Worm (Caenorhabditis elegans) whole organism, L4 larva: ENCODE measurements around the gene C44H9.7.
A peak's percentile ranks its signal among the peaks of the same experiment; 100 is the strongest.

Source experiments
- D1046.2 ChIP-seq: fragments of 200-800 bp; sonication (Bioruptor generic); IDR thresholded peaks from 2 replicates; pipeline ENCODE4 v1.3.6; 2022; ENCODE audit warnings: missing genetic modification characterization, missing compliant biosample characterization
- T26A8.4 ChIP-seq: fragments of 200-800 bp; sonication (Bioruptor generic); IDR thresholded peaks from 2 replicates; pipeline ENCODE4 v1.3.6; 2022; ENCODE audit warnings: missing genetic modification characterization, missing compliant biosample characterization
- Y75B8A.6 ChIP-seq: fragments of 200-800 bp; sonication (Bioruptor generic); IDR thresholded peaks from 2 replicates; pipeline ENCODE4 v1.3.6; 2022; ENCODE audit warnings: missing genetic modification reagents, missing genetic modification characterization, missing compliant biosample characterization
- aha-1 ChIP-seq: fragments of 150-350 bp; peaks from one replicate; lab custom pipeline; 2014; ENCODE audit warnings: missing biosample characterization, missing genetic modification characterization
- aly-2 ChIP-seq: sonication (generic microtip); optimal IDR thresholded peaks from 2 replicates; lab custom pipeline; 2018; ENCODE audit warnings: missing biosample characterization, missing genetic modification characterization
- ama-1 ChIP-seq: fragments of 150-350 bp; optimal IDR thresholded peaks from 2 replicates; lab custom pipeline; 2014; ENCODE audit warnings: inconsistent platforms, mixed read lengths
- arid-1 ChIP-seq: fragments of 200-800 bp; sonication (Bioruptor generic); conservative IDR thresholded peaks from 2 replicates; pipeline ENCODE4 v1.3.6; 2022; ENCODE audit warnings: missing genetic modification reagents, missing genetic modification characterization, missing compliant biosample characterization
- attf-4 ChIP-seq: sonication (generic microtip); optimal IDR thresholded peaks from 3 replicates; lab custom pipeline; 2017; ENCODE audit warnings: missing biosample characterization, missing genetic modification characterization
- ceh-28 ChIP-seq: fragments of 150-350 bp; optimal IDR thresholded peaks from 2 replicates; lab custom pipeline; 2014; ENCODE audit warnings: missing biosample characterization, missing genetic modification reagents, missing genetic modification characterization
- ceh-32 ChIP-seq: sonication (generic microtip); optimal IDR thresholded peaks from 2 replicates; lab custom pipeline; 2016; ENCODE audit warnings: mild to moderate bottlenecking, missing genetic modification characterization, missing compliant biosample characterization; ENCODE audit not compliant: poor library complexity
- ctbp-1 ChIP-seq: fragments of 200-800 bp; sonication (Bioruptor generic); IDR thresholded peaks from 2 replicates; pipeline ENCODE4 v1.3.6; 2022; ENCODE audit warnings: missing genetic modification reagents, missing genetic modification characterization, missing compliant biosample characterization
- daf-12 ChIP-seq: fragments of 150-350 bp; optimal IDR thresholded peaks from 2 replicates; lab custom pipeline; 2014; ENCODE audit warnings: missing biosample characterization, missing genetic modification reagents, missing genetic modification characterization
- dmd-8 ChIP-seq: fragments of 200-800 bp; sonication (Bioruptor generic); IDR thresholded peaks from 2 replicates; pipeline ENCODE4 v1.3.6; 2022; ENCODE audit warnings: missing genetic modification characterization, missing compliant biosample characterization
- dve-1 ChIP-seq: sonication (generic microtip); optimal IDR thresholded peaks from 2 replicates; lab custom pipeline; 2017; ENCODE audit warnings: antibody characterized with exemption, mild to moderate bottlenecking, missing genetic modification characterization, missing compliant biosample characterization; ENCODE audit not compliant: insufficient read depth
- fos-1 ChIP-seq: fragments of 150-350 bp; optimal IDR thresholded peaks from 2 replicates; lab custom pipeline; 2014; ENCODE audit warnings: missing biosample characterization, missing genetic modification characterization
- gei-8 ChIP-seq: fragments of 200-800 bp; sonication (Bioruptor generic); optimal IDR thresholded peaks from 2 replicates; lab custom pipeline; 2018; ENCODE audit warnings: mild to moderate bottlenecking, missing genetic modification characterization, missing compliant biosample characterization
- hlh-11 ChIP-seq: fragments of 200-800 bp; sonication (Bioruptor generic); optimal IDR thresholded peaks from 2 replicates; lab custom pipeline; 2018; ENCODE audit warnings: mild to moderate bottlenecking, missing genetic modification characterization, missing compliant biosample characterization
- hmg-1.1 ChIP-seq: fragments of 200-800 bp; sonication (Bioruptor generic); IDR thresholded peaks from 2 replicates; pipeline ENCODE4 v1.3.6; 2022; ENCODE audit warnings: missing genetic modification reagents, missing genetic modification characterization, missing compliant biosample characterization
- lim-7 ChIP-seq: fragments of 200-800 bp; sonication (Bioruptor generic); IDR thresholded peaks from 2 replicates; pipeline ENCODE4 v1.3.6; 2022; ENCODE audit warnings: missing genetic modification characterization, missing compliant biosample characterization
- lin-1 ChIP-seq: fragments of 200-800 bp; sonication (Bioruptor generic); IDR thresholded peaks from 2 replicates; pipeline ENCODE4 v1.3.6; 2022; ENCODE audit warnings: missing genetic modification reagents, missing genetic modification characterization, missing compliant biosample characterization
- lin-13 ChIP-seq: fragments of 150-350 bp; optimal IDR thresholded peaks from 2 replicates; lab custom pipeline; 2014; ENCODE audit warnings: missing biosample characterization, missing genetic modification reagents, missing genetic modification characterization
- lin-29 ChIP-seq: fragments of 200-800 bp; sonication (Bioruptor generic); IDR thresholded peaks from 2 replicates; pipeline ENCODE4 v1.3.6; 2022; ENCODE audit warnings: missing genetic modification reagents, missing genetic modification characterization, missing compliant biosample characterization
- lsy-2 ChIP-seq, 2 experiments: fragments of 150-350 bp in 1 of 2; sonication (generic microtip) in 1 of 2; optimal IDR thresholded peaks; 2 replicates each; lab custom pipeline; 2014 to 2017; ENCODE audit warnings: missing biosample characterization in 2 of 2, missing genetic modification characterization in 2 of 2
- madf-5 ChIP-seq, 2 experiments: fragments of 200-800 bp; sonication (Bioruptor generic); IDR thresholded peaks; 2 replicates each; pipeline ENCODE4 v1.3.6; 2022; ENCODE audit warnings: missing compliant biosample characterization in 2 of 2, missing genetic modification characterization in 2 of 2
- mdl-1 ChIP-seq, 2 experiments: fragments of 150-350 bp in 1 of 2; sonication (generic microtip) in 1 of 2; optimal IDR thresholded peaks; 2 replicates each; lab custom pipeline; 2014 to 2017; ENCODE audit warnings: missing biosample characterization in 2 of 2, missing genetic modification characterization in 2 of 2
- mes-2 ChIP-seq: sonication (generic microtip); optimal IDR thresholded peaks from 2 replicates; lab custom pipeline; 2016; ENCODE audit warnings: missing genotype, mild to moderate bottlenecking, missing genetic modification characterization, missing compliant biosample characterization; ENCODE audit not compliant: poor library complexity, severe bottlenecking
- mxl-2 ChIP-seq: fragments of 200-800 bp; sonication (Bioruptor generic); conservative IDR thresholded peaks from 2 replicates; pipeline ENCODE4 v1.3.6; 2022; ENCODE audit warnings: missing genetic modification reagents, missing genetic modification characterization, missing compliant biosample characterization
- mxl-3 ChIP-seq: fragments of 200-800 bp; sonication (Bioruptor generic); optimal IDR thresholded peaks from 2 replicates; lab custom pipeline; 2018; ENCODE audit warnings: mild to moderate bottlenecking, missing genetic modification characterization, missing compliant biosample characterization
- nhr-10 ChIP-seq: fragments of 150-350 bp; optimal IDR thresholded peaks from 2 replicates; lab custom pipeline; 2014; ENCODE audit warnings: missing biosample characterization, missing genetic modification characterization
- nhr-41 ChIP-seq: fragments of 200-800 bp; sonication (Bioruptor generic); IDR thresholded peaks from 2 replicates; pipeline ENCODE4 v1.3.6; 2022; ENCODE audit warnings: missing genetic modification reagents, missing genetic modification characterization, missing compliant biosample characterization
- nhr-48 ChIP-seq: sonication (generic microtip); optimal IDR thresholded peaks from 2 replicates; lab custom pipeline; 2016; ENCODE audit warnings: mild to moderate bottlenecking, missing genetic modification characterization, missing compliant biosample characterization
- nhr-6 ChIP-seq: fragments of 150-350 bp; optimal IDR thresholded peaks from 2 replicates; lab custom pipeline; 2014; ENCODE audit warnings: missing biosample characterization, missing genetic modification characterization
- pha-4 ChIP-seq, 2 experiments: fragments of 150-350 bp in 1 of 2; fragments of 200-800 bp in 1 of 2; sonication (Bioruptor generic) in 1 of 2; IDR thresholded peaks in 1 of 2; optimal IDR thresholded peaks in 1 of 2; 2 replicates each; pipeline versions ENCODE4 v1.3.6 to Lab custom; 2014 to 2022; ENCODE audit warnings: missing genetic modification characterization in 2 of 2, missing genetic modification reagents in 2 of 2, missing biosample characterization in 1 of 2, missing compliant biosample characterization in 1 of 2
- saeg-2 ChIP-seq: fragments of 200-800 bp; sonication (Bioruptor generic); IDR thresholded peaks from 2 replicates; pipeline ENCODE4 v1.3.6; 2022; ENCODE audit warnings: missing genetic modification reagents, missing genetic modification characterization, missing compliant biosample characterization
- sdz-12 ChIP-seq: fragments of 200-800 bp; sonication (Bioruptor generic); optimal IDR thresholded peaks from 2 replicates; lab custom pipeline; 2018; ENCODE audit warnings: mild to moderate bottlenecking, missing genetic modification characterization, missing compliant biosample characterization
- spr-1 ChIP-seq: sonication (generic microtip); optimal IDR thresholded peaks from 2 replicates; lab custom pipeline; 2016; ENCODE audit warnings: mild to moderate bottlenecking, missing genetic modification characterization, missing compliant biosample characterization
- tag-97 ChIP-seq: fragments of 200-800 bp; sonication (Bioruptor generic); IDR thresholded peaks from 2 replicates; pipeline ENCODE4 v1.3.6; 2022; ENCODE audit warnings: missing genetic modification characterization, missing compliant biosample characterization
- unc-62 ChIP-seq, 3 experiments: fragments of 150-350 bp in 1 of 3; sonication (generic microtip); optimal IDR thresholded peaks in 2 of 3; peaks in 1 of 3; 1 replicate in 1 of 3; 2 replicates in 2 of 3; lab custom pipeline; 2014 to 2017; ENCODE audit warnings: missing biosample characterization in 3 of 3, missing genetic modification characterization in 3 of 3, missing genetic modification reagents in 3 of 3, missing genotype in 1 of 3
- zfp-3 ChIP-seq: fragments of 200-800 bp; sonication (Bioruptor generic); conservative IDR thresholded peaks from 2 replicates; pipeline ENCODE4 v1.3.6; 2022; ENCODE audit warnings: missing genetic modification reagents, missing genetic modification characterization, missing compliant biosample characterization

Gene C44H9.7

ce11 chrV:12811810-12812209 lies 42.9 kb downstream of the C44H9.7 start:
- peak; percentile 40 for TF ChIP-seq T26A8.4 (GFP tag; lab: Robert Waterston, UW)
- no peak for TF ChIP-seq unc-62 (GFP tag; optimal IDR thresholded peaks at IDR 0.05 in 1 of 2; lab: Kevin White, UChicago)
- TF ChIP-seq unc-62 (tag; optimal IDR thresholded peaks at IDR 0.05; lab: Kevin White, UChicago), result no peak
- TF ChIP-seq zfp-3 (GFP tag; lab: Robert Waterston, UW), result peak; percentile 6; the same call in 1 of the 2 replicates
- peak; percentile 13 for TF ChIP-seq ama-1 (lab: Kevin White, UChicago)
- 0 out of 2 replicates have a peak, but pooled peaks have one; percentile 15 for TF ChIP-seq hmg-1.1 (GFP tag; lab: Robert Waterston, UW)
- no peak for TF ChIP-seq mdl-1 (tag; optimal IDR thresholded peaks at IDR 0.05; lab: Kevin White, UChicago)
- TF ChIP-seq lsy-2 (tag; optimal IDR thresholded peaks at IDR 0.05; lab: Kevin White, UChicago), result no peak

ce11 chrV:12811126-12811525 lies 43.5 kb downstream of the C44H9.7 start, which contains the start of gene ZC443.2:
Gene ZC443.2, minus strand, starts transcription at chrV:12811192.
- TF ChIP-seq nhr-41 (GFP tag; lab: Robert Waterston, UW) (no peak), unc-62 (GFP tag; optimal IDR thresholded peaks at IDR 0.05 in 1 of 2; lab: Kevin White, UChicago) (peak in 1 of 2 experiments; percentile 1), unc-62 (tag; optimal IDR thresholded peaks at IDR 0.05; lab: Kevin White, UChicago) (no peak)

- no peak for TF ChIP-seq daf-12 (tag; lab: Kevin White, UChicago)
- no peak for TF ChIP-seq tag-97 (GFP tag; lab: Robert Waterston, UW)
- TF ChIP-seq ceh-32 (tag; lab: Kevin White, UChicago), result no peak
- no peak for TF ChIP-seq spr-1 (tag; lab: Kevin White, UChicago)
- TF ChIP-seq sdz-12 (GFP tag; lab: Kevin White, UChicago), result no peak
- TF ChIP-seq attf-4 (tag; lab: Kevin White, UChicago), result no peak
- TF ChIP-seq lin-13 (GFP tag; lab: Kevin White, UChicago), result no peak
- no peak for TF ChIP-seq aly-2
- no peak for TF ChIP-seq nhr-6 (tag; lab: Kevin White, UChicago)
- no peak for TF ChIP-seq saeg-2
- no peak for TF ChIP-seq D1046.2 (GFP tag; lab: Robert Waterston, UW)
- no peak for TF ChIP-seq unc-62 (GFP tag; optimal IDR thresholded peaks at IDR 0.05 in 1 of 2; lab: Kevin White, UChicago)
- TF ChIP-seq unc-62 (tag; optimal IDR thresholded peaks at IDR 0.05; lab: Kevin White, UChicago), result no peak
- TF ChIP-seq dve-1 (tag; lab: Kevin White, UChicago), result no peak
- no peak for TF ChIP-seq lim-7 (GFP tag; lab: Robert Waterston, UW)
- no peak for TF ChIP-seq aha-1 (tag; lab: Kevin White, UChicago)
- TF ChIP-seq Y75B8A.6 (GFP tag; lab: Robert Waterston, UW), result no peak
- no peak for TF ChIP-seq mxl-2 (GFP tag; lab: Robert Waterston, UW)
- TF ChIP-seq T26A8.4 (GFP tag; lab: Robert Waterston, UW), result no peak
- no peak for TF ChIP-seq ctbp-1 (GFP tag; lab: Robert Waterston, UW)
- no peak for TF ChIP-seq fos-1 (tag; lab: Kevin White, UChicago)
Measured at ce11 chrV:12809876-12810275, 44.8 kb downstream of the C44H9.7 start, which contains the start of gene ZC443.1. Gene ZC443.1, minus strand, starts transcription at chrV:12810080.

- no peak for TF ChIP-seq saeg-2
- TF ChIP-seq lin-29 (GFP tag; lab: Robert Waterston, UW), result no peak
- no peak for TF ChIP-seq ceh-28 (tag; lab: Kevin White, UChicago)
- no peak for TF ChIP-seq mes-2
- no peak for TF ChIP-seq dmd-8 (GFP tag; lab: Robert Waterston, UW)
- TF ChIP-seq gei-8, result no peak
- TF ChIP-seq zfp-3 (GFP tag; lab: Robert Waterston, UW), result no peak
- TF ChIP-seq nhr-10 (tag; lab: Kevin White, UChicago), result no peak
- TF ChIP-seq Y75B8A.6 (GFP tag; lab: Robert Waterston, UW), result no peak
- TF ChIP-seq hlh-11 (tag; lab: Kevin White, UChicago), result no peak
- no peak for TF ChIP-seq lin-1 (GFP tag; lab: Robert Waterston, UW)
- TF ChIP-seq nhr-41 (GFP tag; lab: Robert Waterston, UW), result no peak
- no peak for TF ChIP-seq madf-5 (GFP tag; IDR thresholded peaks at IDR 0.05; lab: Robert Waterston, UW)
- TF ChIP-seq pha-4 (GFP tag; IDR thresholded peaks at IDR 0.05; lab: Robert Waterston, UW), result no peak
- TF ChIP-seq pha-4 (tag; optimal IDR thresholded peaks at IDR 0.05; lab: Kevin White, UChicago), result no peak
- no peak for TF ChIP-seq nhr-48 (tag; lab: Kevin White, UChicago)
- no peak for TF ChIP-seq mxl-3 (GFP tag; lab: Kevin White, UChicago)
- TF ChIP-seq arid-1 (GFP tag; lab: Robert Waterston, UW), result no peak
Measured at ce11 chrV:12806190-12806589, 48.5 kb downstream of the C44H9.7 start, which contains the start of gene ZC443.7. Gene ZC443.7, plus strand, starts transcription at chrV:12806490.
